Fruit fly (Drosophila melanogaster) whole organism, embryonic: ENCODE measurements around the gene CG43922.

Source experiments
- CG14014 ChIP-seq: fragments of 200-800 bp; sonication (Bioruptor generic); IDR thresholded peaks from 2 replicates; pipeline ENCODE4 v1.3.6; 2022; ENCODE audit warnings: missing biosample characterization, missing genetic modification characterization
- CG6854 ChIP-seq: fragments of 200-800 bp; sonication (Bioruptor generic); optimal IDR thresholded peaks from 3 replicates; lab custom pipeline; 2017; ENCODE audit warnings: missing biosample characterization, mild to moderate bottlenecking, missing genetic modification characterization
- CG8290 ChIP-seq, 3 experiments: fragments of 200-800 bp; sonication (Bioruptor generic); optimal IDR thresholded peaks; 2 replicates each; lab custom pipeline; 2016 to 2019; ENCODE audit warnings: missing biosample characterization in 3 of 3, missing genetic modification characterization in 3 of 3, mild to moderate bottlenecking in 2 of 3, moderate library complexity in 1 of 3
- CG9817 ChIP-seq: fragments of 200-800 bp; sonication (Bioruptor generic); optimal IDR thresholded peaks from 2 replicates; lab custom pipeline; 2018; ENCODE audit warnings: missing biosample characterization, mild to moderate bottlenecking, missing genetic modification characterization, moderate library complexity
- Dek ChIP-seq: fragments of 200-800 bp; sonication (Bioruptor generic); optimal IDR thresholded peaks from 3 replicates; lab custom pipeline; 2019; ENCODE audit warnings: missing biosample characterization, mild to moderate bottlenecking, missing genetic modification characterization, moderate library complexity
- Dll ChIP-seq: fragments of 200-800 bp; sonication (Bioruptor generic); IDR thresholded peaks from 4 replicates; pipeline ENCODE4 v1.3.6; 2022; ENCODE audit warnings: missing biosample characterization, missing genetic modification characterization; ENCODE audit not compliant: partially characterized antibody
- Fer3 ChIP-seq: fragments of 200-800 bp; sonication (Bioruptor generic); optimal IDR thresholded peaks from 2 replicates; lab custom pipeline; 2018; ENCODE audit warnings: missing biosample characterization, mild to moderate bottlenecking, missing genetic modification characterization, moderate library complexity
- Tbp ChIP-seq: fragments of >200 bp; optimal IDR thresholded peaks from 2 replicates; lab custom pipeline; 2018; ENCODE audit warnings: missing biosample characterization, missing genetic modification characterization

dm6 chr2L:6343084-6343873 lies 34.7 kb upstream of the CG43922 start:
- TF ChIP-seq Fer3 (tag; lab: Kevin White, UChicago) (no peak), Dll (GFP tag; lab: Robert Waterston, UW) (no peak), Tbp (GFP tag; lab: Kevin White, UChicago) (no peak), CG6854 (GFP tag; lab: Kevin White, UChicago) (no peak), Dek (tag; lab: Kevin White, UChicago) (peak; percentile 4), CG9817 (tag; lab: Kevin White, UChicago) (no peak), CG8290 (GFP tag; optimal IDR thresholded peaks at IDR 0.05; lab: Kevin White, UChicago) (no peak), CG8290 (tag; optimal IDR thresholded peaks at IDR 0.05; lab: Kevin White, UChicago) (peak in 1 of 2 experiments; percentile 56), CG14014 (no peak)
